Worm (Caenorhabditis elegans): ENCODE results near the gene egl-15.

ce11 chrX:10979186-10979585, 37.0 kb upstream of the egl-15 start, which contains the start of gene pxn-2:
- TF ChIP-seq unc-62 (GFP tag; optimal IDR thresholded peaks at IDR 0.05) (no peak), nhr-76 (tag; optimal IDR thresholded peaks at IDR 0.05) (no peak), snpc-4 (tag; optimal IDR thresholded peaks at IDR 0.05) (no peak), elt-3 (tag; optimal IDR thresholded peaks at IDR 0.05) (no peak), blmp-1 (tag; optimal IDR thresholded peaks at IDR 0.05) (no peak), lin-13 (tag; optimal IDR thresholded peaks at IDR 0.05) (no peak), lsy-2 (tag; optimal IDR thresholded peaks at IDR 0.05) (no peak)

Data from whole organism, mixed stage, embryonic.